Fruit fly (Drosophila melanogaster) whole organism, embryonic: ENCODE data around the gene Cdk5alpha.

Experiments
- Awh ChIP-seq: fragments of 200-800 bp; sonication (Bioruptor generic); IDR thresholded peaks from 2 replicates; pipeline ENCODE4, ENCODE4 v1.3.6; 2022; ENCODE audit warnings: missing biosample characterization, missing genetic modification characterization
- BEAF-32 ChIP-seq: fragments of 200-800 bp; sonication (Bioruptor generic); optimal IDR thresholded peaks from 3 replicates; lab custom pipeline; 2017; ENCODE audit warnings: missing biosample characterization, missing genetic modification characterization, mild to moderate bottlenecking, moderate library complexity, missing genetic modification reagents
- CG10147 ChIP-seq: fragments of 200-800 bp; sonication (Bioruptor generic); optimal IDR thresholded peaks from 2 replicates; lab custom pipeline; 2019; ENCODE audit warnings: missing biosample characterization, mild to moderate bottlenecking, missing genetic modification characterization, moderate library complexity
- CG10321 ChIP-seq: fragments of 200-800 bp; sonication (Bioruptor generic); IDR thresholded peaks from 2 replicates; pipeline ENCODE4 v1.3.6; 2022; ENCODE audit warnings: missing biosample characterization, missing genetic modification characterization
- CG10565 ChIP-seq: fragments of 200-800 bp; sonication (Bioruptor generic); optimal IDR thresholded peaks from 3 replicates; lab custom pipeline; 2016; ENCODE audit warnings: missing biosample characterization, mild to moderate bottlenecking, missing genetic modification characterization
- CG11085 ChIP-seq: fragments of 200-800 bp; sonication (Bioruptor generic); IDR thresholded peaks from 2 replicates; pipeline ENCODE4 v1.3.6; 2022; ENCODE audit warnings: missing biosample characterization, missing genetic modification characterization
- CG11398 ChIP-seq: fragments of 200-800 bp; sonication (Bioruptor generic); optimal IDR thresholded peaks from 2 replicates; lab custom pipeline; 2016; ENCODE audit warnings: missing biosample characterization, missing genetic modification characterization
- CG11560 ChIP-seq: fragments of 200-800 bp; sonication (Bioruptor generic); IDR thresholded peaks from 3 replicates; pipeline ENCODE4 v1.3.6; 2022; ENCODE audit warnings: missing biosample characterization, missing genetic modification characterization
- CG11696 ChIP-seq: fragments of 200-800 bp; sonication (Bioruptor generic); IDR thresholded peaks from 2 replicates; pipeline ENCODE4 v1.3.6; 2022; ENCODE audit warnings: missing biosample characterization, missing genetic modification characterization
- CG12769 ChIP-seq: fragments of 200-800 bp; sonication (Bioruptor generic); optimal IDR thresholded peaks from 2 replicates; lab custom pipeline; 2019; ENCODE audit warnings: missing biosample characterization, mild to moderate bottlenecking, missing genetic modification characterization, moderate library complexity
- CG14441 ChIP-seq: fragments of 200-800 bp; sonication (Bioruptor generic); IDR thresholded peaks from 2 replicates; pipeline ENCODE4 v1.3.6; 2022; ENCODE audit warnings: missing biosample characterization, missing genetic modification characterization
- CG15269 ChIP-seq: fragments of 200-800 bp; sonication (Bioruptor generic); optimal IDR thresholded peaks from 2 replicates; lab custom pipeline; 2018; ENCODE audit warnings: missing biosample characterization, mild to moderate bottlenecking, missing genetic modification characterization, moderate library complexity
- CG15601 ChIP-seq: fragments of 200-800 bp; sonication (Bioruptor generic); optimal IDR thresholded peaks from 3 replicates; lab custom pipeline; 2019; ENCODE audit warnings: missing biosample characterization, mild to moderate bottlenecking, missing genetic modification characterization, moderate library complexity
- CG1647 ChIP-seq: fragments of 200-800 bp; sonication (Bioruptor generic); optimal IDR thresholded peaks from 3 replicates; lab custom pipeline; 2016; ENCODE audit warnings: missing biosample characterization, missing genetic modification characterization
- CG17829 ChIP-seq: fragments of 200-800 bp; optimal IDR thresholded peaks from 2 replicates; lab custom pipeline; 2019; ENCODE audit warnings: missing biosample characterization, mild to moderate bottlenecking, missing genetic modification characterization, moderate library complexity
- CG2875 ChIP-seq: fragments of 200-800 bp; sonication (Bioruptor generic); optimal IDR thresholded peaks from 2 replicates; lab custom pipeline; 2017; ENCODE audit warnings: missing biosample characterization, mild to moderate bottlenecking, missing genetic modification characterization, missing genetic modification reagents
- CG30403 ChIP-seq: fragments of 200-800 bp; sonication (Bioruptor generic); optimal IDR thresholded peaks from 3 replicates; lab custom pipeline; 2016; ENCODE audit warnings: missing biosample characterization, missing genetic modification characterization
- CG3163 ChIP-seq: fragments of 200-800 bp; sonication (Bioruptor generic); optimal IDR thresholded peaks from 3 replicates; lab custom pipeline; 2016; ENCODE audit warnings: missing biosample characterization, missing genetic modification characterization
- CG4328 ChIP-seq: fragments of 200-800 bp; sonication (Bioruptor generic); optimal IDR thresholded peaks from 3 replicates; lab custom pipeline; 2017; ENCODE audit warnings: missing biosample characterization, missing genetic modification reagents, missing genetic modification characterization
- CG6175 ChIP-seq: fragments of 200-800 bp; sonication (Bioruptor generic); IDR thresholded peaks from 3 replicates; pipeline ENCODE4 v1.3.6; 2022; ENCODE audit warnings: missing biosample characterization, missing genetic modification characterization
- CG6791 ChIP-seq: fragments of 200-800 bp; sonication (Bioruptor generic); IDR thresholded peaks from 3 replicates; pipeline ENCODE4 v1.3.6; 2022; ENCODE audit warnings: missing biosample characterization, missing genetic modification characterization; ENCODE audit not compliant: partially characterized antibody
- CG8388 ChIP-seq: fragments of 200-800 bp; sonication (Bioruptor generic); optimal IDR thresholded peaks from 2 replicates; lab custom pipeline; 2019; ENCODE audit warnings: missing biosample characterization, mild to moderate bottlenecking, missing genetic modification characterization, moderate library complexity
- CG9817 ChIP-seq: fragments of 200-800 bp; sonication (Bioruptor generic); optimal IDR thresholded peaks from 2 replicates; lab custom pipeline; 2018; ENCODE audit warnings: missing biosample characterization, mild to moderate bottlenecking, missing genetic modification characterization, moderate library complexity
- Dip2 ChIP-seq: fragments of 200-800 bp; sonication (Bioruptor generic); IDR thresholded peaks from 2 replicates; pipeline ENCODE4 v1.3.6; 2022; ENCODE audit warnings: missing biosample characterization, missing genetic modification characterization
- Dp ChIP-seq: fragments of 200-800 bp; sonication (Bioruptor generic); optimal IDR thresholded peaks from 2 replicates; lab custom pipeline; 2018; ENCODE audit warnings: missing biosample characterization, mild to moderate bottlenecking, missing genetic modification characterization, moderate library complexity
- Ets65A ChIP-seq: fragments of 200-800 bp; sonication (Bioruptor generic); peaks from one replicate; lab custom pipeline; 2016; ENCODE audit warnings: missing biosample characterization, missing genetic modification characterization
- Ets97D ChIP-seq: fragments of 200-800 bp; sonication (Bioruptor generic); optimal IDR thresholded peaks from 3 replicates; lab custom pipeline; 2016; ENCODE audit warnings: missing biosample characterization, missing genetic modification characterization
- Fer1 ChIP-seq: fragments of 200-800 bp; sonication (Bioruptor generic); optimal IDR thresholded peaks from 2 replicates; lab custom pipeline; 2017; ENCODE audit warnings: missing biosample characterization, mild to moderate bottlenecking, missing genetic modification characterization
- HLHmδ ChIP-seq: fragments of 200-800 bp; sonication (Bioruptor generic); optimal IDR thresholded peaks from 2 replicates; lab custom pipeline; 2018; ENCODE audit warnings: missing biosample characterization, mild to moderate bottlenecking, missing genetic modification characterization, moderate library complexity
- Hmr ChIP-seq: fragments of 200-800 bp; sonication (Bioruptor generic); optimal IDR thresholded peaks from 3 replicates; lab custom pipeline; 2017; ENCODE audit warnings: mild to moderate bottlenecking, missing biosample characterization, missing genetic modification reagents, missing genetic modification characterization
- Hmx ChIP-seq: fragments of 200-800 bp; sonication (Bioruptor generic); optimal IDR thresholded peaks from 2 replicates; lab custom pipeline; 2016; ENCODE audit warnings: missing biosample characterization, missing genetic modification characterization
- Hr78 ChIP-seq, 2 experiments: fragments of 200-800 bp in 1 of 2; fragments of >200 bp in 1 of 2; sonication (Bioruptor generic) in 1 of 2; optimal IDR thresholded peaks; 2 replicates each; lab custom pipeline; 2017 to 2019; ENCODE audit warnings: missing biosample characterization in 2 of 2, missing genetic modification characterization in 2 of 2, mild to moderate bottlenecking in 1 of 2, moderate library complexity in 1 of 2
- Mad ChIP-seq: fragments of 200-800 bp; sonication (Bioruptor generic); optimal IDR thresholded peaks from 2 replicates; lab custom pipeline; 2016; ENCODE audit warnings: missing biosample characterization, missing genetic modification characterization
- Sox102F ChIP-seq: fragments of 200-800 bp; sonication (Bioruptor generic); optimal IDR thresholded peaks from 2 replicates; lab custom pipeline; 2018; ENCODE audit warnings: missing biosample characterization, mild to moderate bottlenecking, missing genetic modification characterization, moderate library complexity
- Spps ChIP-seq: fragments of 200-800 bp; sonication (Bioruptor generic); optimal IDR thresholded peaks from 2 replicates; lab custom pipeline; 2018; ENCODE audit warnings: missing biosample characterization, mild to moderate bottlenecking, missing genetic modification characterization
- dmrt99B ChIP-seq: fragments of 200-800 bp; sonication (Bioruptor generic); optimal IDR thresholded peaks from 2 replicates; lab custom pipeline; 2018; ENCODE audit warnings: missing biosample characterization, mild to moderate bottlenecking, missing genetic modification characterization, moderate library complexity
- ewg ChIP-seq: fragments of 200-800 bp; sonication (Bioruptor generic); optimal IDR thresholded peaks from 3 replicates; lab custom pipeline; 2017; ENCODE audit warnings: mild to moderate bottlenecking, missing biosample characterization, missing genetic modification reagents, missing genetic modification characterization
- fru ChIP-seq: fragments of >200 bp; optimal IDR thresholded peaks from 2 replicates; lab custom pipeline; 2017
- gcm2 ChIP-seq: fragments of 200-800 bp; sonication (Bioruptor generic); optimal IDR thresholded peaks from 2 replicates; lab custom pipeline; 2016; ENCODE audit warnings: missing biosample characterization, missing genetic modification characterization
- gfzf ChIP-seq: fragments of 200-800 bp; sonication (Bioruptor generic); optimal IDR thresholded peaks from 2 replicates; lab custom pipeline; 2016; ENCODE audit warnings: missing biosample characterization, mild to moderate bottlenecking, missing genetic modification characterization, moderate library complexity
- jing ChIP-seq: fragments of 200-800 bp; sonication (Bioruptor generic); optimal IDR thresholded peaks from 2 replicates; lab custom pipeline; 2018; ENCODE audit warnings: missing biosample characterization, mild to moderate bottlenecking, missing genetic modification characterization
- odd ChIP-seq: fragments of 200-800 bp; sonication (Bioruptor generic); optimal IDR thresholded peaks from 2 replicates; lab custom pipeline; 2017; ENCODE audit warnings: missing biosample characterization, mild to moderate bottlenecking, missing genetic modification characterization
- org-1 ChIP-seq: fragments of 200-800 bp; sonication (Bioruptor generic); optimal IDR thresholded peaks from 2 replicates; lab custom pipeline; 2017; ENCODE audit warnings: missing biosample characterization, missing genetic modification characterization
- pan ChIP-seq, 4 experiments: fragments of >200 bp in 3 of 4; fragments of 200-800 bp in 1 of 4; sonication (Bioruptor generic) in 1 of 4; optimal IDR thresholded peaks in 3 of 4; IDR thresholded peaks in 1 of 4; 2 replicates each; pipeline versions ENCODE4 v1.3.6 to Lab custom; 2017 to 2022; ENCODE audit warnings: missing biosample characterization in 2 of 4, missing genetic modification characterization in 2 of 4, mixed read lengths in 1 of 4
- phol ChIP-seq: fragments of 200-800 bp; sonication (Bioruptor generic); optimal IDR thresholded peaks from 3 replicates; lab custom pipeline; 2018; ENCODE audit warnings: missing biosample characterization, mild to moderate bottlenecking, missing genetic modification characterization, moderate library complexity
- repo ChIP-seq: fragments of 200-800 bp; sonication (Bioruptor generic); optimal IDR thresholded peaks from 2 replicates; lab custom pipeline; 2016; ENCODE audit warnings: missing biosample characterization, missing genetic modification characterization
- salm ChIP-seq: fragments of 200-800 bp; sonication (Bioruptor generic); optimal IDR thresholded peaks from 2 replicates; lab custom pipeline; 2018; ENCODE audit warnings: missing biosample characterization, mild to moderate bottlenecking, missing genetic modification characterization
- sens ChIP-seq: fragments of 200-800 bp; sonication (Bioruptor generic); peaks from one replicate; lab custom pipeline; 2016; ENCODE audit warnings: missing biosample characterization, missing genetic modification characterization
- ttk ChIP-seq: fragments of 200-800 bp; sonication (Bioruptor generic); IDR thresholded peaks from 2 replicates; pipeline ENCODE4 v2.1.2; 2022; ENCODE audit warnings: missing biosample characterization, missing genetic modification characterization
- tup ChIP-seq: fragments of 200-800 bp; sonication (Bioruptor generic); optimal IDR thresholded peaks from 2 replicates; lab custom pipeline; 2016; ENCODE audit warnings: missing biosample characterization, mild to moderate bottlenecking, missing genetic modification characterization, moderate library complexity
- twi ChIP-seq: fragments of 200-800 bp; optimal IDR thresholded peaks from 2 replicates; lab custom pipeline; 2019; ENCODE audit warnings: missing biosample characterization, mild to moderate bottlenecking, missing genetic modification characterization, moderate library complexity

The Cdk5alpha gene

dm6 chr2L:10311822-10312221, 1.1 kb upstream of the Cdk5alpha start (continued):
- TF ChIP-seq CG17829 (tag; lab: Kevin White, UChicago) (no peak), CG30403 (GFP tag; lab: Kevin White, UChicago) (no peak), CG10565 (GFP tag; lab: Kevin White, UChicago) (no peak), org-1 (GFP tag; lab: Kevin White, UChicago) (no peak), sens (peak; percentile 72), odd (no peak), dmrt99B (tag; lab: Kevin White, UChicago) (no peak), CG11085 (no peak), Dip2 (GFP tag; lab: Robert Waterston, UW) (no peak), CG3163 (GFP tag; lab: Kevin White, UChicago) (no peak), fru (no peak), Hmr (GFP tag; lab: Kevin White, UChicago) (no peak), Hr78 (GFP tag; optimal IDR thresholded peaks at IDR 0.05; lab: Kevin White, UChicago) (no peak), phol (peak; percentile 21), ewg (GFP tag; lab: Kevin White, UChicago) (no peak), Hmx (GFP tag; lab: Kevin White, UChicago) (no peak), CG14441 (no peak), jing (no peak), CG6175 (GFP tag; lab: Robert Waterston, UW) (no peak), CG15269 (tag; lab: Kevin White, UChicago) (no peak), Fer1 (GFP tag; lab: Kevin White, UChicago) (no peak), Ets65A (GFP tag; lab: Kevin White, UChicago) (peak; percentile 54), HLHmδ (GFP tag; lab: Kevin White, UChicago) (no peak), Dp (GFP tag; lab: Kevin White, UChicago) (peak; percentile 41), CG4328 (GFP tag; lab: Kevin White, UChicago) (no peak), ttk (no peak), Spps (tag; lab: Kevin White, UChicago) (no peak), BEAF-32 (GFP tag; lab: Kevin White, UChicago) (peak; percentile 52), CG15601 (tag; lab: Kevin White, UChicago) (no peak), CG11398 (GFP tag; lab: Kevin White, UChicago) (no peak), CG6791 (GFP tag; lab: Robert Waterston, UW) (0 out of 3 replicates have a peak, but pooled peaks have one; percentile 36), CG9817 (tag; lab: Kevin White, UChicago) (no peak), CG10321 (GFP tag; lab: Robert Waterston, UW) (no peak), CG11696 (GFP tag; lab: Robert Waterston, UW) (no peak), CG1647 (no peak), CG11560 (tag; lab: Robert Waterston, UW) (no peak), twi (tag; lab: Kevin White, UChicago) (no peak), gfzf (GFP tag; lab: Kevin White, UChicago) (peak; percentile 76), tup (no peak), repo (GFP tag; lab: Kevin White, UChicago) (no peak), Sox102F (GFP tag; lab: Kevin White, UChicago) (no peak), Ets97D (GFP tag; lab: Kevin White, UChicago) (peak; percentile 38), pan (optimal IDR thresholded peaks at IDR 0.05; lab: Kevin White, UChicago) (no peak), pan (GFP tag; optimal IDR thresholded peaks at IDR 0.05 in 1 of 2, IDR thresholded peaks at IDR 0.05 in 1 of 2) (no peak), CG2875 (no peak), CG10147 (GFP tag; lab: Kevin White, UChicago) (no peak), CG8388 (GFP tag; lab: Kevin White, UChicago) (no peak), gcm2 (GFP tag; lab: Kevin White, UChicago) (no peak), Awh (GFP tag; lab: Robert Waterston, UW) (no peak), CG12769 (tag; lab: Kevin White, UChicago) (no peak), salm (tag; lab: Kevin White, UChicago) (no peak), Mad (GFP tag; lab: Kevin White, UChicago) (no peak)
